Fruit fly (Drosophila melanogaster): ENCODE results near the gene Dyro.

Gene Dyro

dm6 chr3L:11263985-11264384 is 31.7 kb downstream of the Dyro start:
- TF ChIP-seq noc (tag; optimal IDR thresholded peaks at IDR 0.05), result no peak

dm6 chr3L:11262159-11262558 is 33.6 kb downstream of the Dyro start:
- no peak for TF ChIP-seq noc (tag; optimal IDR thresholded peaks at IDR 0.05)

- TF ChIP-seq noc (tag; optimal IDR thresholded peaks at IDR 0.05), result peak; percentile 86
These were observed 34.1 kb downstream of the Dyro start for dm6 chr3L:11261456-11262082.

DNA sequence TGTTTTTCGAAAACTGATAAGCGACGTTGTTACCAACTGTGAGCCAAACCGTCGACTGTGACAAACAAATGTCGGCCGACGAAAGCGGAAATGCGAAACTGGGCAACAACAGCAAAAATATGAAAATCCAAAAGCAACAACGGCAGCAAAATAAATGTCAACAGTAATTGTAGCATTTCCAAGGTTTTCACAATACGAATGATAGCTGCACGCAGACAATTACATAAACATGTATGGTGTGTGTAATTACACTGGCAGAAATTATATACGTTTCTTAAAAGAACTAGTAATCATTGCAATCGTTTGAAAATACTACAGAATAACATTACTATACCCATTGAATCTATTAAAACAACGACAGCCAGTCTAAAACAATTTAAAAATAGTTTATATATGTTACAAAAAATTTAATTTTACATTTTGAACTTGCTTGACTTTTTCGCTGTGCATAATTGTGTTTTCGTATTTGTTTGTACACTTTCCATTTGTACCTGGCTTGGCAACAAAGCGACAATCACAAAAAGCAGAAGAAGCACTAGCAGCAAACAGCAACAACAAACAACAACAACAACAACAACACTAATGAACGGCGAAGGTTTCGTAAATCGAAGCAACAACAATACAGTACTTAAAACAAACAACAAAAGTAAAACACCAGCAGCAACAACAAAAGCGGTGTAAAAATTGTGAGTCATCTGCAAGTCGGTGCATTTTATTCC is 34.8 kb downstream of the Dyro start:
- no peak for TF ChIP-seq noc (tag; optimal IDR thresholded peaks at IDR 0.05)

DNA sequence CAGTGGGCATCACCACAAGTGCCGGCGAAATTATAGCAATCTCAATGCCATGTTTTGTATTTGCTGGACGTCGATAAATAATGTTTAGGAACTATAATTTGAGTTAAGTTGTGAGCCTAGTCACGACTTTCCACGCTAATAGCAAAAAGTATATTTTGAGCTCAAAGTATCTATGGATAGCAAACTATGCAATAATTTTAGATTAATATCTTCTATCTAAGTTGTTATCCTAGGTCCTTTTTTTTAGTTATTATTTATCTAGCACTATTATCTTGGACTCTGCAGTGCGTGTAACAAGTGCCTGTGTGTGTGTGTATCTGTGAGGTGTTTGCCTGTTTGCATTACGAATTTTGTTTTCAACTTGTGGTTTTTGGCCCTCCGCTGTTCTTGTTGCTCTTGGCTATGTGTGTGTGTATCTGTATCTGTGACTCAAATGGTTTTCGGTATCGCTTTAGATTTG is 35.4 kb downstream of the Dyro start:
- TF ChIP-seq noc (tag; optimal IDR thresholded peaks at IDR 0.05), result peak; percentile 59

DNA sequence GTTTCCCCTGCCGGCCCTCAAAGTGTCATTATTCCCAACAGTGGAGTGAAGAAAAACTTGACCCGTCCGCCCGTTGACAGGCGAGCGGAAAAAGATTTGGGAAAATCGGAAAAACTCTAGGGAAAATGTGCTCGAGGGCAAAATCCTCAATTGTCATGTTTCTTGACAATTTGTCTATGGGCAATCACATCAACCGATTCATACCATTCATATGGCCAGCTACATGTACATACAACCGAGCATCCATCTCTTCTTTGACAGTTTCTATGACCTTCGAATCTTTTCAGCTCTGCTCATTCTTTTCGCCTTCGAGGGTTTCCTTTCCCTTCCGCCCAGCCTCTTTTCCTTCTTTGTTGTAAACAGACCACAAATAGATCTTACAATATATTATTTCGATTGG is 36.0 kb downstream of the Dyro start:
- no peak for TF ChIP-seq noc (tag; optimal IDR thresholded peaks at IDR 0.05)

- TF ChIP-seq noc (tag; optimal IDR thresholded peaks at IDR 0.05), result peak; percentile 62
These were observed 37.3 kb downstream of the Dyro start for dm6 chr3L:11258392-11258791.

- TF ChIP-seq noc (tag; optimal IDR thresholded peaks at IDR 0.05), result peak; percentile 54
These were observed 39.4 kb downstream of the Dyro start for dm6 chr3L:11256147-11256971.

DNA sequence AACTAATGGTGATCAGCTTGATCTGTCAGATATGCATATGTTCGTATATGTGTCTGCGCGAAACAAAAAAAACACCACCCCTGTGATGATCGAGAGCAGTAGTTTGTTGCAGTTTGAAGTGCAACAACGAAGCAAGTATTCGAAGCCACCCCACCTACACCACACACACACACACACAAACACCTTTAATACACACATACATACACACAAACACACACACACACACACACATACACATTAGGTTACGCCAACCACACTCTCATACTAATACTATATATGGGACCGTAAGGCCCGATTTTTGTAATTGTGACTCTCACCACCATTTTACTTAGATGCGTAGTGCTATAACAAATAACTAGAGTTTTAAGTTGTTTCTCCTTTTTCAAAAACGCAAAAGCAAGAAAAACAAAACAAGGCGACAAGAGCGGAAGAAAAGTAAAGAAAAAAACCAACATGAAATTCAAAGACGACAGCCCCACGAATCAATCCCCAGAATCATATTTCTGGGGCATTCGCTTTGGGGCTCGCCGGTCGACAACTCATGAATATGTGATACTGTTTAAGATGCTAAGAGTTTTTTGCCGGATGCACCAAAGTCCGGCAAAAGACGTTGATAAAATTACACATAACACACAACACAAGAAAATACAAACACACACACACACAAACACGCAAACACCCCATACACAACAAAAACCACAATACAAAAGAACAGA is 41.1 kb downstream of the Dyro start:
- no peak for TF ChIP-seq noc (tag; optimal IDR thresholded peaks at IDR 0.05)

- TF ChIP-seq noc (tag; optimal IDR thresholded peaks at IDR 0.05), result no peak
These were observed 42.0 kb downstream of the Dyro start for dm6 chr3L:11253690-11254243.

DNA sequence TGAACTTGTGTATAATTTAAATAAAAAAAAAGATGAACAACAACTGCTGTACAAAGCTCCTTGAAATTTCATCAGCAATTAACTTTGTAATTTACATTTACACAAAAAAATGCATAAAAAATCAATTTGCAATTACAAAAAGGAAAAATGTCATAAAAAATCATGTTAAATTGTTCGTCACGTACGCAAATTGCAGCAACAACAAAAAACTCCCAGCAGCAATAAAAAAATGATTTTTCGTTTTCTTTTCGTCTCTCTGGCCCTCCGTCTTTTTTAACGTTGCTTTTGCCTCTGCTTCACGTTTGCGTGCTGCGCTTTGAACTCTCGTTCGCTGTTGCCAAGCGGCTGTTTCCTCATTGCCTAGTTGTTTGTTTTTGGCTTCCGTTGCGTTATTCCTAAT is 42.6 kb downstream of the Dyro start:
- no peak for TF ChIP-seq noc (tag; optimal IDR thresholded peaks at IDR 0.05)

DNA sequence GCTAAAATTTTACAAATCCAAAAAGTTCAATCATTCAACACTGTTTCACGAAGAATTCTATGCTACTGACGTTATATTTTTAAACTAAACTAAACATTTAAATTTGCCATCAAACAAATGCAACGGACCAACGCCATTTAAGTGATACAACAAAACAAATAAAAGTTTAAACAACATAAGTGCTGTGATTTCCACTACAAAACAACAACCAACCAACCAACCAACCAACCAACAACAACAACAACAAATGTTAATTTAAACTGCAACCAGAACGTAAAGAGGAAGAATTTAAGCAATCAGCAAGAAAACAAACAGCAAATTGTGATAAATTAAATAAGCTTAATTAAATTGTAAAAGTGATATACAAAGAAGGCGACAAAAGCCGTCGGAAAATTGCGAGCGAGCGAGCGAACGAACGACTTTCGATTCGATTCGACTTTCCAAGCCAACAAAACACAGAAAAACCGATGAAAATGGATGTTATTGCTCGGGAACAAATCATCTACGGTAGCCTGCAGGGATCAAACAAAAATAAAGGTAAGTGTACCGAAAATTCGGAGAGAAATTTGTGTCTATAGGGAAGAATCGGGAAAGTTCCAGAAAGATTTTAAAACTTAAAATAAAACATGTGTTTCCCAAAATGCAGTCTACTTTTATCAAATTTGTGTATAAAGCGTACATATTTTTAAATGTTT is 43.1 kb downstream of the Dyro start:
- TF ChIP-seq noc (tag; optimal IDR thresholded peaks at IDR 0.05), result no peak

DNA sequence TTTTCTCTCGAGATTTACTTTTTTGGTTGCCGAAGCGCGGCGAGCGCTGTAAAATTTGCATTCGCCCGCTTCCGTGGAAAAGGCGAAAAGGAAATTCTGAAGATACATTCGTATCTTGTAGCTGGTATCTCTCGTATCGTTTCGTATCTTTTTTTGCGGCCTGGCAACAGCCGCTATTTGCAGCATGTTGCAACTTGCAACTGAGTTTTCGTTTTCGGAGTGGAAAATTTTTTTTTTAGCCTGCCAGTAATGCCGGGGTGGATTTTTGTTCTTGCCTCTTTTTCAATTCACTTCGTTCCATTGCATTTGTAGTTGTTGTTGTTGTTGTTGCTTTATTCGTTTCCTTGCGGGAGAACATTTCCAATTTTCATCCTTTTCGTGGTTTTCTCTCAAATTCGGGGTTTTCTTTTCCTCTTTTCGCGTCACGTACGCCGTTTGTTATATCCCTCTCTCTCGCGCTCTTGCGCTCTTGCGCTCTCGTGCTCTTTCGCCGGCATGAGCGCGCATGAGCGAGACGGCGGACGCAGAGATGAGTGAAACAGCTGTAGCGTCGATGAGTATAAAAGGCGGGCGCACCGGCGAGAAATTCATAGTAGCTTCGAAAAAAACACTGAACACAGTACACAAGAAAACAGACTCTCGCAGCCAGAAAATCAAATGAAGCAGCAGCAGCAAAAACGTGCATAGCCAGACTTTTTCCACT is 43.8 kb downstream of the Dyro start, which contains the start of gene scyl:
Gene scyl, plus strand, starts transcription at position 587 of the 703 bp plus-strand sequence.
- peak; percentile 71 for TF ChIP-seq noc (tag; optimal IDR thresholded peaks at IDR 0.05)

DNA sequence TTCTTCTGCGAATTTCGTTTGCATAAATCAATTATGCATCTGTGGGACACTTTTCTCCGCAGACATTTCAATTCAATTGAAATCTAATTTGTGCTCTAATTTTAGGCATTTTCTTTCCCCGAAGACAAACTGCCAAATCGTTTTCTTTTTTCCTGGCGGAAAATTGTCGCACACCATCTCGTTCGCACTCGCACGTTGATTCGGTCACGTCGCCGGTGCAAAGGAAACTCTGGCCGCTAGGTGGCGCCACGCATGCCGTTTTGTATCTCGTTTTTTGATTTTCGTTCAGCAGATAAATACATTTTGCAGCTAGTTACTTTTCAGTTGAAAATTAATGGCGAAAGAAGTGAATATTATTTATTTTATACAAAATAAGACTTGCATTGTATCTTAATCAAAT is 47.4 kb downstream of the Dyro start:
- no peak for TF ChIP-seq noc (tag; optimal IDR thresholded peaks at IDR 0.05)

Data from whole organism, larva.